Fruit fly (Drosophila melanogaster) S2 (cell line): Measurements from ENCODE around the gene cac.

Experiments
- CG8478 ChIP-seq: fragments of >200 bp; optimal IDR thresholded peaks from 2 replicates; lab custom pipeline; 2018
- CTCF ChIP-seq, 2 experiments: fragments of >200 bp; optimal IDR thresholded peaks; 2 replicates each; lab custom pipeline; 2018

cac gene

dm6 chrX:11882447-11882846, 102.4 kb downstream of the cac start:
- TF ChIP-seq CG8478 (no peak), CTCF (optimal IDR thresholded peaks at IDR 0.05; lab: Kevin White, UChicago) (no peak)

dm6 chrX:11881686-11882085, 103.2 kb downstream of the cac start:
- TF ChIP-seq CTCF (optimal IDR thresholded peaks at IDR 0.05; lab: Kevin White, UChicago): no peak
- TF ChIP-seq CG8478: no peak
